Worm (Caenorhabditis elegans) whole organism, L1 larva: ENCODE results near the gene spp-13.
A peak's percentile ranks its signal among the peaks of the same experiment; 100 is the strongest.

Experiments used
- C16A3.4 ChIP-seq: fragments of 150-350 bp; optimal IDR thresholded peaks from 2 replicates; lab custom pipeline; 2014; ENCODE audit warnings: missing biosample characterization, missing genetic modification characterization
- C34B4.2 ChIP-seq: sonication (generic microtip); optimal IDR thresholded peaks from 2 replicates; lab custom pipeline; 2017; ENCODE audit warnings: mild to moderate bottlenecking, missing genetic modification characterization, missing compliant biosample characterization
- alr-1 ChIP-seq: fragments of 200-800 bp; sonication (Bioruptor generic); optimal IDR thresholded peaks from 2 replicates; lab custom pipeline; 2018; ENCODE audit warnings: borderline replicate concordance, mild to moderate bottlenecking, missing genetic modification characterization, missing compliant biosample characterization
- blmp-1 ChIP-seq: fragments of 150-350 bp; optimal IDR thresholded peaks from 2 replicates; lab custom pipeline; 2014; ENCODE audit warnings: missing biosample characterization, missing genetic modification characterization
- ceh-8 ChIP-seq: fragments of 200-800 bp; sonication (Bioruptor generic); optimal IDR thresholded peaks from 2 replicates; lab custom pipeline; 2018; ENCODE audit warnings: mild to moderate bottlenecking, missing genetic modification characterization, moderate library complexity, missing compliant biosample characterization
- ceh-88 ChIP-seq: fragments of 200-800 bp; sonication (Bioruptor generic); IDR thresholded peaks from 2 replicates; pipeline ENCODE4 v1.3.6; 2022; ENCODE audit warnings: missing genetic modification characterization, missing compliant biosample characterization
- ces-1 ChIP-seq: fragments of 150-350 bp; optimal IDR thresholded peaks from 2 replicates; lab custom pipeline; 2014; ENCODE audit warnings: missing biosample characterization, missing genetic modification reagents, missing genetic modification characterization
- dpl-1 ChIP-seq, 3 experiments: fragments of 150-350 bp in 2 of 3; sonication (generic microtip) in 1 of 3; optimal IDR thresholded peaks; 2 replicates each; lab custom pipeline; 2014 to 2017; ENCODE audit warnings: missing biosample characterization in 3 of 3, missing genetic modification characterization in 3 of 3, missing genetic modification reagents in 3 of 3
- dsc-1 ChIP-seq: sonication (generic microtip); optimal IDR thresholded peaks from 2 replicates; lab custom pipeline; 2016; ENCODE audit warnings: mild to moderate bottlenecking, missing genetic modification characterization, missing compliant biosample characterization
- efl-1 ChIP-seq, 4 experiments: fragments of 150-350 bp; optimal IDR thresholded peaks in 3 of 4; peaks in 1 of 4; 1 replicate in 1 of 4; 2 replicates in 3 of 4; lab custom pipeline; 2014; ENCODE audit warnings: missing biosample characterization in 2 of 4, missing genetic modification characterization in 2 of 4, missing genetic modification reagents in 2 of 4
- egl-13 ChIP-seq: sonication (generic microtip); optimal IDR thresholded peaks from 2 replicates; lab custom pipeline; 2016; ENCODE audit warnings: missing genotype, missing genetic modification reagents, missing genetic modification characterization, missing compliant biosample characterization
- egl-27 ChIP-seq, 2 experiments: fragments of 150-350 bp in 1 of 2; sonication (generic microtip); optimal IDR thresholded peaks; 3 replicates each; lab custom pipeline; 2017 to 2018; ENCODE audit warnings: missing biosample characterization in 2 of 2, missing genetic modification characterization in 2 of 2, missing genetic modification reagents in 2 of 2
- elt-2 ChIP-seq: sonication (generic microtip); optimal IDR thresholded peaks from 2 replicates; lab custom pipeline; 2016; ENCODE audit warnings: missing genetic modification characterization, mild to moderate bottlenecking, inconsistent platforms, missing compliant biosample characterization, missing genetic modification reagents
- elt-3 ChIP-seq, 6 experiments: fragments of 150-350 bp in 1 of 6; sonication (generic microtip); optimal IDR thresholded peaks; 2 replicates each; lab custom pipeline; 2017 to 2018; ENCODE audit warnings: missing biosample characterization in 6 of 6, missing genetic modification characterization in 6 of 6, inconsistent platforms in 1 of 6
- fkh-4 ChIP-seq: sonication (generic microtip); optimal IDR thresholded peaks from 2 replicates; lab custom pipeline; 2016; ENCODE audit warnings: missing compliant biosample characterization, missing genetic modification characterization, borderline replicate concordance
- fkh-8 ChIP-seq: sonication (generic microtip); optimal IDR thresholded peaks from 2 replicates; lab custom pipeline; 2016; ENCODE audit warnings: mild to moderate bottlenecking, missing genetic modification characterization, missing compliant biosample characterization
- fos-1 ChIP-seq: fragments of 150-350 bp; optimal IDR thresholded peaks from 2 replicates; lab custom pipeline; 2014; ENCODE audit warnings: missing biosample characterization, missing genetic modification characterization
- hlh-4 ChIP-seq: sonication (generic microtip); optimal IDR thresholded peaks from 2 replicates; lab custom pipeline; 2016; ENCODE audit warnings: mild to moderate bottlenecking, missing genetic modification characterization, missing compliant biosample characterization
- jun-1 ChIP-seq: fragments of 150-350 bp; optimal IDR thresholded peaks from 2 replicates; lab custom pipeline; 2014; ENCODE audit warnings: missing biosample characterization, missing genetic modification reagents, missing genetic modification characterization
- lin-13 ChIP-seq: fragments of 150-350 bp; optimal IDR thresholded peaks from 2 replicates; lab custom pipeline; 2014; ENCODE audit warnings: missing biosample characterization, missing genetic modification reagents, missing genetic modification characterization
- lin-14 ChIP-seq: fragments of 200-800 bp; sonication (Bioruptor generic); optimal IDR thresholded peaks from 2 replicates; lab custom pipeline; 2018; ENCODE audit warnings: mild to moderate bottlenecking, missing genetic modification characterization, moderate library complexity, missing compliant biosample characterization
- mab-9 ChIP-seq: fragments of 200-800 bp; sonication (Bioruptor generic); IDR thresholded peaks from 2 replicates; pipeline ENCODE4 v1.3.6; 2022; ENCODE audit warnings: missing genetic modification reagents, missing genetic modification characterization, missing compliant biosample characterization
- nhr-12 ChIP-seq: sonication (generic microtip); optimal IDR thresholded peaks from 2 replicates; lab custom pipeline; 2017; ENCODE audit warnings: missing biosample characterization, missing genetic modification characterization
- nhr-19 ChIP-seq: fragments of 200-800 bp; sonication (Bioruptor generic); conservative IDR thresholded peaks from 2 replicates; pipeline ENCODE4 v1.3.6; 2022; ENCODE audit warnings: missing genetic modification characterization, missing compliant biosample characterization
- nhr-20 ChIP-seq: sonication (generic microtip); optimal IDR thresholded peaks from 2 replicates; lab custom pipeline; 2016; ENCODE audit warnings: mild to moderate bottlenecking, missing genetic modification characterization, missing compliant biosample characterization
- nhr-47 ChIP-seq: sonication (generic microtip); optimal IDR thresholded peaks from 2 replicates; lab custom pipeline; 2016; ENCODE audit warnings: mild to moderate bottlenecking, missing genetic modification characterization, moderate library complexity, missing compliant biosample characterization
- nhr-71 ChIP-seq: sonication (generic microtip); optimal IDR thresholded peaks from 2 replicates; lab custom pipeline; 2016; ENCODE audit warnings: mild to moderate bottlenecking, missing genetic modification characterization, moderate library complexity, missing compliant biosample characterization
- nhr-85 ChIP-seq: sonication (generic microtip); peaks from one replicate; lab custom pipeline; 2016; ENCODE audit warnings: missing genetic modification characterization, inconsistent platforms, missing compliant biosample characterization
- pag-3 ChIP-seq: sonication (generic microtip); optimal IDR thresholded peaks from 2 replicates; lab custom pipeline; 2017; ENCODE audit warnings: missing genetic modification characterization, mild to moderate bottlenecking, missing compliant biosample characterization, antibody characterized with exemption, borderline replicate concordance; ENCODE audit not compliant: insufficient read depth
- rnt-1 ChIP-seq: sonication (generic microtip); optimal IDR thresholded peaks from 2 replicates; lab custom pipeline; 2016; ENCODE audit warnings: mild to moderate bottlenecking, missing genetic modification characterization, moderate library complexity, missing compliant biosample characterization
- sup-37 ChIP-seq: fragments of 200-800 bp; sonication (Bioruptor generic); optimal IDR thresholded peaks from 2 replicates; lab custom pipeline; 2018; ENCODE audit warnings: mild to moderate bottlenecking, missing genetic modification characterization, missing compliant biosample characterization
- tbx-2 ChIP-seq: sonication (generic microtip); optimal IDR thresholded peaks from 2 replicates; lab custom pipeline; 2016; ENCODE audit warnings: missing genetic modification characterization, missing compliant biosample characterization
- unc-130 ChIP-seq: fragments of 150-350 bp; optimal IDR thresholded peaks from 2 replicates; lab custom pipeline; 2017; ENCODE audit warnings: missing biosample characterization, missing genetic modification characterization, inconsistent platforms
- unc-62 ChIP-seq: fragments of 150-350 bp; optimal IDR thresholded peaks from 2 replicates; lab custom pipeline; 2014; ENCODE audit warnings: missing biosample characterization, missing genetic modification reagents, missing genetic modification characterization
- unc-86 ChIP-seq: sonication (generic microtip); optimal IDR thresholded peaks from 2 replicates; lab custom pipeline; 2016; ENCODE audit warnings: missing genetic modification characterization, missing compliant biosample characterization
- unc-98 ChIP-seq: fragments of 200-800 bp; sonication (Bioruptor generic); IDR thresholded peaks from 2 replicates; pipeline ENCODE4 v1.3.6; 2022; ENCODE audit warnings: missing genetic modification characterization, missing compliant biosample characterization
- vab-15 ChIP-seq: sonication (generic microtip); optimal IDR thresholded peaks from 2 replicates; lab custom pipeline; 2017; ENCODE audit warnings: missing genotype, mild to moderate bottlenecking, missing genetic modification characterization, missing compliant biosample characterization
- zag-1 ChIP-seq: fragments of 150-350 bp; optimal IDR thresholded peaks from 2 replicates; lab custom pipeline; 2014; ENCODE audit warnings: missing biosample characterization, missing genetic modification characterization
- ztf-11 ChIP-seq, 2 experiments: sonication (generic microtip); optimal IDR thresholded peaks; 2 replicates each; lab custom pipeline; 2016 to 2017; ENCODE audit warnings: missing genetic modification characterization in 2 of 2, missing biosample characterization in 1 of 2, missing compliant biosample characterization in 1 of 2

The spp-13 gene

ce11 chrX:8455590-8456166 is 37.4 kb upstream of the spp-13 start, which contains the start of gene dpy-6:
Gene dpy-6, minus strand, starts transcription at chrX:8455640.
- TF ChIP-seq rnt-1 (tag; lab: Kevin White, UChicago) (peak; percentile 3), unc-62 (GFP tag; lab: Kevin White, UChicago) (no peak), alr-1 (no peak), egl-27 (tag; optimal IDR thresholded peaks at IDR 0.05; lab: Kevin White, UChicago) (no peak), lin-14 (GFP tag; lab: Kevin White, UChicago) (peak; percentile 34), blmp-1 (peak; percentile 82), nhr-85 (tag; lab: Kevin White, UChicago) (peak; percentile 79), elt-3 (tag; optimal IDR thresholded peaks at IDR 0.05; lab: Kevin White, UChicago) (peak in 4 of 6 experiments; percentile 0 to 84 (median 31)), nhr-12 (no peak), efl-1 (optimal IDR thresholded peaks at IDR 0.05; lab: Kevin White, UChicago) (no peak), efl-1 (GFP tag; optimal IDR thresholded peaks at IDR 0.05 in 1 of 2; lab: Kevin White, UChicago) (peak in 1 of 2 experiments; percentile 57)

ce11 chrX:8446108-8446507 is 27.8 kb upstream of the spp-13 start, which contains the start of gene F16F9.1:
Gene F16F9.1, plus strand, starts transcription at chrX:8446408.
- no peak for TF ChIP-seq lin-13 (GFP tag; lab: Kevin White, UChicago)

- TF ChIP-seq blmp-1, result peak; percentile 52
- TF ChIP-seq ceh-8 (GFP tag; lab: Kevin White, UChicago), result peak; percentile 8
- TF ChIP-seq hlh-4 (tag; lab: Kevin White, UChicago), result no peak
Measured at ce11 chrX:8444922-8445321, 26.6 kb upstream of the spp-13 start.

ce11 chrX:8440001-8440735 is 21.8 kb upstream of the spp-13 start:
- TF ChIP-seq fos-1 (tag; lab: Kevin White, UChicago) (no peak), fkh-8 (tag; lab: Kevin White, UChicago) (peak; percentile 59), ceh-88 (no peak), sup-37 (GFP tag; lab: Kevin White, UChicago) (no peak), nhr-47 (peak; percentile 43), elt-2 (tag; lab: Kevin White, UChicago) (peak; percentile 58), pag-3 (no peak), dsc-1 (tag; lab: Kevin White, UChicago) (no peak), hlh-4 (tag; lab: Kevin White, UChicago) (peak; percentile 67), nhr-71 (tag; lab: Kevin White, UChicago) (peak; percentile 55), lin-14 (GFP tag; lab: Kevin White, UChicago) (peak; percentile 44), nhr-12 (no peak)

- TF ChIP-seq dsc-1 (tag; lab: Kevin White, UChicago), result no peak
- TF ChIP-seq nhr-71 (tag; lab: Kevin White, UChicago), result no peak
- no peak for TF ChIP-seq dpl-1 (GFP tag; optimal IDR thresholded peaks at IDR 0.05; lab: Kevin White, UChicago)
- TF ChIP-seq C16A3.4 (tag; lab: Kevin White, UChicago), result no peak
- no peak for TF ChIP-seq rnt-1 (tag; lab: Kevin White, UChicago)
- TF ChIP-seq blmp-1, result peak; percentile 80
- TF ChIP-seq mab-9 (GFP tag; lab: Robert Waterston, UW), result no peak
- no peak for TF ChIP-seq unc-98 (GFP tag; lab: Robert Waterston, UW)
- TF ChIP-seq vab-15, result no peak
Measured at ce11 chrX:8438756-8439155, 20.4 kb upstream of the spp-13 start.

ce11 chrX:8432361-8432760 is 14.0 kb upstream of the spp-13 start, which contains the start of gene kin-9:
Gene kin-9, plus strand, starts transcription at chrX:8432661.
- no peak for TF ChIP-seq unc-130 (tag; lab: Kevin White, UChicago)
- no peak for TF ChIP-seq egl-13
- TF ChIP-seq tbx-2, result no peak
- no peak for TF ChIP-seq nhr-19 (GFP tag; lab: Robert Waterston, UW)
- TF ChIP-seq dsc-1 (tag; lab: Kevin White, UChicago), result no peak
- TF ChIP-seq nhr-20 (tag; lab: Kevin White, UChicago), result no peak
- TF ChIP-seq ces-1, result no peak
- TF ChIP-seq nhr-71 (tag; lab: Kevin White, UChicago), result no peak
- no peak for TF ChIP-seq C34B4.2 (tag; lab: Kevin White, UChicago)
- no peak for TF ChIP-seq ztf-11 (tag; optimal IDR thresholded peaks at IDR 0.05; lab: Kevin White, UChicago)
- no peak for TF ChIP-seq unc-86 (tag; lab: Kevin White, UChicago)
- no peak for TF ChIP-seq zag-1 (tag; lab: Kevin White, UChicago)
- TF ChIP-seq fkh-4 (tag; lab: Kevin White, UChicago), result no peak
- no peak for TF ChIP-seq jun-1 (tag; lab: Kevin White, UChicago)
- no peak for TF ChIP-seq egl-27 (tag; optimal IDR thresholded peaks at IDR 0.05; lab: Kevin White, UChicago)
- TF ChIP-seq unc-62 (GFP tag; lab: Kevin White, UChicago), result no peak
